Fruit fly (Drosophila melanogaster) whole organism, pupa: Measurements from ENCODE around the gene scrib.
A peak's percentile ranks its signal among the peaks of the same experiment; 100 is the strongest.

Experiments used
- CG10348 ChIP-seq: fragments of 200-800 bp; sonication (Bioruptor generic); IDR thresholded peaks from 2 replicates; pipeline ENCODE4 v1.3.6; 2022; ENCODE audit warnings: missing biosample characterization, missing genetic modification characterization
- CG12605 ChIP-seq: fragments of 200-800 bp; sonication (Bioruptor generic); IDR thresholded peaks from 2 replicates; pipeline ENCODE4 v1.3.6; 2022; ENCODE audit warnings: missing biosample characterization, missing genetic modification characterization
- CG13204 ChIP-seq: fragments of 200-800 bp; sonication (Bioruptor generic); optimal IDR thresholded peaks from 2 replicates; lab custom pipeline; 2018; ENCODE audit warnings: missing biosample characterization, mild to moderate bottlenecking, missing genetic modification characterization, moderate library complexity
- CG14655 ChIP-seq: fragments of 200-800 bp; sonication (Bioruptor generic); optimal IDR thresholded peaks from 3 replicates; lab custom pipeline; 2017; ENCODE audit warnings: mild to moderate bottlenecking, missing biosample characterization, missing genetic modification reagents, missing genetic modification characterization
- CG15710 ChIP-seq: fragments of 200-800 bp; sonication (Bioruptor generic); optimal IDR thresholded peaks from 2 replicates; lab custom pipeline; 2018; ENCODE audit warnings: missing biosample characterization, mild to moderate bottlenecking, missing genetic modification characterization, moderate library complexity
- CG17806 ChIP-seq: fragments of 200-800 bp; sonication (Bioruptor generic); optimal IDR thresholded peaks from 2 replicates; lab custom pipeline; 2018; ENCODE audit warnings: missing biosample characterization, mild to moderate bottlenecking, missing genetic modification characterization, moderate library complexity
- CG32121 ChIP-seq: fragments of 200-800 bp; sonication (Bioruptor generic); IDR thresholded peaks from 2 replicates; pipeline ENCODE4 v1.3.6; 2022; ENCODE audit warnings: missing biosample characterization, missing genetic modification characterization
- CG34367 ChIP-seq: fragments of 200-800 bp; sonication (Bioruptor generic); optimal IDR thresholded peaks from 2 replicates; lab custom pipeline; 2018; ENCODE audit warnings: missing biosample characterization, mild to moderate bottlenecking, missing genetic modification characterization
- CG4496 ChIP-seq: fragments of 200-800 bp; sonication (Bioruptor generic); IDR thresholded peaks from 3 replicates; pipeline ENCODE4 v1.3.6; 2022; ENCODE audit warnings: missing biosample characterization, missing genetic modification characterization
- CG8159 ChIP-seq: fragments of 200-800 bp; sonication (Bioruptor generic); optimal IDR thresholded peaks from 3 replicates; lab custom pipeline; 2018; ENCODE audit warnings: missing biosample characterization, mild to moderate bottlenecking, missing genetic modification characterization, moderate library complexity
- CG8301 ChIP-seq: fragments of 200-800 bp; sonication (Bioruptor generic); optimal IDR thresholded peaks from 2 replicates; lab custom pipeline; 2018; ENCODE audit warnings: missing biosample characterization, mild to moderate bottlenecking, missing genetic modification characterization
- CG9948 ChIP-seq: fragments of 200-800 bp; sonication (Bioruptor generic); optimal IDR thresholded peaks from 2 replicates; lab custom pipeline; 2018; ENCODE audit warnings: missing biosample characterization, mild to moderate bottlenecking, missing genetic modification characterization, moderate library complexity
- D1 ChIP-seq: fragments of 200-800 bp; sonication (Bioruptor generic); optimal IDR thresholded peaks from 2 replicates; lab custom pipeline; 2018; ENCODE audit warnings: missing biosample characterization, mild to moderate bottlenecking, missing genetic modification characterization, moderate library complexity
- EcR ChIP-seq: fragments of 200-800 bp; sonication (Bioruptor generic); optimal IDR thresholded peaks from 3 replicates; lab custom pipeline; 2019; ENCODE audit warnings: missing biosample characterization, missing genetic modification characterization, mild to moderate bottlenecking, moderate library complexity, missing genetic modification reagents
- Ets98B ChIP-seq: fragments of 200-800 bp; sonication (Bioruptor generic); IDR thresholded peaks from 2 replicates; pipeline ENCODE4 v1.3.6; 2022; ENCODE audit warnings: missing biosample characterization, missing genetic modification characterization
- Pif1A ChIP-seq: fragments of 200-800 bp; sonication (Bioruptor generic); optimal IDR thresholded peaks from 3 replicates; lab custom pipeline; 2016; ENCODE audit warnings: missing biosample characterization, missing genetic modification characterization
- Pif1B ChIP-seq: fragments of 200-800 bp; sonication (Bioruptor generic); optimal IDR thresholded peaks from 3 replicates; lab custom pipeline; 2016; ENCODE audit warnings: missing biosample characterization, missing genetic modification characterization
- Snoo ChIP-seq: fragments of 200-800 bp; sonication (Bioruptor generic); optimal IDR thresholded peaks from 3 replicates; lab custom pipeline; 2017; ENCODE audit warnings: missing biosample characterization, mild to moderate bottlenecking, missing genetic modification characterization, inconsistent platforms
- fd96Ca ChIP-seq: fragments of 200-800 bp; sonication (Bioruptor generic); IDR thresholded peaks from 3 replicates; pipeline ENCODE4 v1.3.6; 2022; ENCODE audit warnings: missing biosample characterization, missing genetic modification characterization
- gl ChIP-seq: fragments of 200-800 bp; sonication (Bioruptor generic); optimal IDR thresholded peaks from 2 replicates; lab custom pipeline; 2018; ENCODE audit warnings: missing biosample characterization, mild to moderate bottlenecking, missing genetic modification characterization
- rn ChIP-seq: fragments of 200-800 bp; sonication (Bioruptor generic); IDR thresholded peaks from 2 replicates; pipeline ENCODE4 v1.3.6; 2022; ENCODE audit warnings: missing biosample characterization, missing genetic modification characterization

scrib gene

DNA sequence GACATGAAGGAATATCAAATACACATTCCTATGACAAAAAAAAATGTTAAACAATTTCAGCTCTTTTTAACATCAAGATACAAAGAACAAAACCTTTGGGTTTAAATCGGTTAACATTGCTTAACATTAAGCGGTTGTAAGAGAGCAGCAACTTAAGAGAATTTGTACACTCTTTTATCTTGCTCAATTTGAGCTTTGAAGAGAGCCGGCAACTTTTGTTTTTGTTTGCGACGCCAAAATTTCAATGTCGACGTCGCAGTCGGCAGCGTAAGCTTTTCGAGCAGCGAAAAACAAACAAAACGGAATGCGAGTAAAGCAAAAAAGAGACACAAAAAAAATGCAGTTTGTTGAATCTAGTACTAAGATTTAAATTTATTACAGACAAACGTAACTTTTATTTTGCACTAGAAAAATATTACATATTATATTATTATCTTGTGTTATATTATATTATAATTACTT, 551 bp upstream of the scrib start:
- TF ChIP-seq Snoo (tag; lab: Kevin White, UChicago) = no peak
- peak; percentile 82 for TF ChIP-seq CG32121 (GFP tag; lab: Robert Waterston, UW)
- peak; percentile 33 for TF ChIP-seq CG15710 (tag; lab: Kevin White, UChicago)
- TF ChIP-seq rn = no peak
- peak; percentile 23 for TF ChIP-seq D1
- TF ChIP-seq fd96Ca (GFP tag; lab: Robert Waterston, UW) = peak; percentile 64; the same call in 2 of the 3 replicates
- TF ChIP-seq CG12605 (GFP tag; lab: Robert Waterston, UW) = peak; percentile 96
- TF ChIP-seq Pif1A (GFP tag; lab: Kevin White, UChicago) = peak; percentile 79
- peak; percentile 58 for TF ChIP-seq CG14655
- peak; percentile 40 for TF ChIP-seq CG34367 (tag; lab: Kevin White, UChicago)
- no peak for TF ChIP-seq CG10348 (GFP tag; lab: Robert Waterston, UW)
- TF ChIP-seq CG4496 (GFP tag; lab: Robert Waterston, UW) = peak; percentile 91
- TF ChIP-seq CG13204 = no peak
- TF ChIP-seq CG8159 (tag; lab: Kevin White, UChicago) = peak; percentile 49
- TF ChIP-seq EcR (GFP tag; lab: Kevin White, UChicago) = no peak
- peak; percentile 89 for TF ChIP-seq Ets98B (GFP tag; lab: Robert Waterston, UW)
- TF ChIP-seq Pif1B (GFP tag; lab: Kevin White, UChicago) = peak; percentile 72
- TF ChIP-seq CG9948 (tag; lab: Kevin White, UChicago) = no peak
- TF ChIP-seq CG8301 (tag; lab: Kevin White, UChicago) = peak; percentile 42
- peak; percentile 64 for TF ChIP-seq CG17806
- TF ChIP-seq gl (tag; lab: Kevin White, UChicago) = peak; percentile 89

DNA sequence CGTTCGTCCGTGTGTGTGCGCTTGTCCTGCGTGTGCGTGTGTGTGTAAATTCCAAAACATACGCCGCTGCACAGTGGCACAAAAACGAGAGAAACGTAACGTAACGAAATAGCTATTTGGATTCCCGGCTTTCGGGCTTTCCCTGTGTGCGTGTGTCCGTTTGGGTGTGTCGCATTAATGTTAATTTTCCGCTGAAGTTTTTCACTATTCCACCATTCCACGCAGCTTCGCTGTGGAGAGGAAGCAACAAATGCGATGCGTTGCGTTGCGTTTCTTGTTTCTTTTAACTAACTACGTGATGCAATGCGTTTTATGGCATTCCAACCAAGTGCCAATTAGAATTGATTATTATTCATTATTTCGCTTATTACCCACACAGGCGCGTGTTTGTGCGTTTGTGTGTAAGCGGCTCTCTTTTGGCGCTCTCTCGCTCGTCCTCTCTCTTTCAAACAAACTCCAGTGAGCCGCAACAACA, 634 bp downstream of the scrib start:
- TF ChIP-seq Pif1B (GFP tag; lab: Kevin White, UChicago) = peak; percentile 34
- TF ChIP-seq CG4496 (GFP tag; lab: Robert Waterston, UW) = peak; percentile 45; the same call in 2 of the 3 replicates
- no peak for TF ChIP-seq gl (tag; lab: Kevin White, UChicago)
- TF ChIP-seq CG8159 (tag; lab: Kevin White, UChicago) = peak; percentile 58
- TF ChIP-seq CG10348 (GFP tag; lab: Robert Waterston, UW) = no peak
- TF ChIP-seq fd96Ca (GFP tag; lab: Robert Waterston, UW) = peak; percentile 62; the same call in 1 of the 3 replicates
- peak; percentile 52 for TF ChIP-seq CG17806
- no peak for TF ChIP-seq CG13204
- peak; percentile 60 for TF ChIP-seq CG8301 (tag; lab: Kevin White, UChicago)
- no peak for TF ChIP-seq rn
- peak; percentile 40 for TF ChIP-seq CG34367 (tag; lab: Kevin White, UChicago)
- TF ChIP-seq D1 = no peak
- TF ChIP-seq CG32121 (GFP tag; lab: Robert Waterston, UW) = no peak
- TF ChIP-seq EcR (GFP tag; lab: Kevin White, UChicago) = no peak
- no peak for TF ChIP-seq Ets98B (GFP tag; lab: Robert Waterston, UW)
- peak; percentile 45 for TF ChIP-seq CG9948 (tag; lab: Kevin White, UChicago)
- peak; percentile 73 for TF ChIP-seq CG14655
- 0 out of 2 replicates have a peak, but pooled peaks have one; percentile 24 for TF ChIP-seq CG12605 (GFP tag; lab: Robert Waterston, UW)
- peak; percentile 63 for TF ChIP-seq Snoo (tag; lab: Kevin White, UChicago)
- peak; percentile 61 for TF ChIP-seq Pif1A (GFP tag; lab: Kevin White, UChicago)
- TF ChIP-seq CG15710 (tag; lab: Kevin White, UChicago) = peak; percentile 38

DNA sequence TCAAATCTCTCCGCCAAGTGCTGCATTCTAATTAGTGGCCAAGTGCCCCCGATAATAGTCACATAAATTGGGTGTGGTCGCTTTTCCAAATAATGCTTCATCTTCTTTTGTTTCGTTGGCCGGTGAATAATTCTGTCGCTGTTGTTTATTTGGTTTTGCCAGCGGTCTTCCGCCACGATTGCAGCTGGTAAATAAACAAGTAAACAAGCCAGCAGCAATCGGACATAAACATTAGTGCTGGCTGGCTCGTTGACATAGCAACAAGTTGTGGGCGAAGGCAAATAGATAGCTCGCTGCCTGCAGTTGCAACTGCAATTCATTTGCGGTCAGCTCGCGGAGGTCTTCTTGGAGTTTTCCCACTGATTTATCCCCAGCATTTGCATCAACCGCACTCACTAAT, 3.0 kb downstream of the scrib start:
- TF ChIP-seq CG13204 = no peak
- TF ChIP-seq CG14655 = peak; percentile 20

DNA sequence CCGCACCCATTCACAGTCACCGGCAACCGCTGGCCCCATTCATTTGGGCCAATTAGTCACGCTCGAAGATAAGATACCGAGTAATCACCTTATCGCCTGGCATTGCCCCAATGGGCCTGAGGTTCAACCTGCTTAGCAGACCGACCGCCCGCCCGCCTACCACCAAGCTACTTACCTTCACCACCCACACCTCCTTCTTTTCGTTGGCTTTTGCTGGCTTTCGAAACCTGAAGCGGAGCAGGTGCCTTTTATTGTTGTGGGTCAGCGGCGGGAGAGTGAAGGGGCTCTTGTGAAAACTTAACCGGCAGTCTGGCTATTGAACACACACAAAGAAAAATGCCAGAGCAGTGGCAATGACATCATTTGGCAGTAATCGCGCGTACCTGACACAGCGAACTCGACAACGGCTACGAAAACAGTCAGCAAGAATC, 4.2 kb downstream of the scrib start:
- TF ChIP-seq CG10348 (GFP tag; lab: Robert Waterston, UW) (no peak), CG32121 (GFP tag; lab: Robert Waterston, UW) (no peak), Snoo (tag; lab: Kevin White, UChicago) (peak; percentile 53), EcR (GFP tag; lab: Kevin White, UChicago) (peak; percentile 81), CG9948 (tag; lab: Kevin White, UChicago) (no peak), CG4496 (GFP tag; lab: Robert Waterston, UW) (0 out of 3 replicates have a peak, but pooled peaks have one; percentile 16), CG8159 (tag; lab: Kevin White, UChicago) (no peak), CG15710 (tag; lab: Kevin White, UChicago) (no peak), rn (no peak)

DNA sequence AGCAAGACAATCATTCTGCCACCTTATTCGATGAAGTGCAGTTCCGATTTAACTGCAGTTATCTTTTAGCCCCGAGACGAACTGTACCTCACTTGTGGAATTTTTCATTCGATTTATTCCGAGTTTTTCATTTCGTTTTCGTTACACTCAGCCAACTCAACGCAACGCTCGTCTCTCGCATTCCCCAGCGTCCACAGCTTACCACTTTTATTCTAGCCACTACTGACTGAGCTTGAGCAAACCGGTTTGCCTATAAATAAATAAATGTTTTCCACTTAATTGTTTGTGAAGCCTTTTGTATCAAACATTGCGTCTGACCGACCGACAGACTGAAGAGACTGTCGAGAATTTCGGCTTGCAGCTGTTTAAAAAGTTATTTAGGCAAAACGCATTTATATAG, 5.1 kb downstream of the scrib start:
- TF ChIP-seq Snoo (tag; lab: Kevin White, UChicago) (no peak), CG12605 (GFP tag; lab: Robert Waterston, UW) (no peak), CG14655 (no peak), CG9948 (tag; lab: Kevin White, UChicago) (no peak), CG32121 (GFP tag; lab: Robert Waterston, UW) (no peak), Pif1B (GFP tag; lab: Kevin White, UChicago) (no peak), Ets98B (GFP tag; lab: Robert Waterston, UW) (no peak), EcR (GFP tag; lab: Kevin White, UChicago) (no peak), CG34367 (tag; lab: Kevin White, UChicago) (no peak), D1 (no peak), CG10348 (GFP tag; lab: Robert Waterston, UW) (no peak), CG8301 (tag; lab: Kevin White, UChicago) (no peak), CG8159 (tag; lab: Kevin White, UChicago) (no peak), gl (tag; lab: Kevin White, UChicago) (no peak), Pif1A (GFP tag; lab: Kevin White, UChicago) (no peak), CG4496 (GFP tag; lab: Robert Waterston, UW) (no peak), CG17806 (no peak)
